Worm (Caenorhabditis elegans) whole organism, early embryonic: ENCODE results near the gene bgal-2.

Experiments used
- aly-1 ChIP-seq: sonication (generic microtip); optimal IDR thresholded peaks from 2 replicates; lab custom pipeline; 2016; ENCODE audit warnings: missing genetic modification characterization, missing compliant biosample characterization
- ama-1 ChIP-seq: fragments of 150-350 bp; optimal IDR thresholded peaks from 2 replicates; lab custom pipeline; 2014
- ceh-36 ChIP-seq: sonication (generic microtip); optimal IDR thresholded peaks from 2 replicates; lab custom pipeline; 2016; ENCODE audit warnings: missing genetic modification characterization, inconsistent platforms, missing compliant biosample characterization
- flt-1 ChIP-seq: fragments of 200-800 bp; sonication (Bioruptor generic); IDR thresholded peaks from 2 replicates; pipeline ENCODE4 v1.3.6; 2022; ENCODE audit warnings: missing genetic modification characterization, missing compliant biosample characterization
- scrt-1 ChIP-seq: fragments of 200-800 bp; sonication (Bioruptor generic); IDR thresholded peaks from 2 replicates; pipeline ENCODE4 v1.3.6; 2022; ENCODE audit warnings: missing genetic modification characterization, missing compliant biosample characterization
- tbx-11 ChIP-seq: fragments of 200-800 bp; sonication (Bioruptor generic); IDR thresholded peaks from 2 replicates; pipeline ENCODE4 v1.3.6; 2022; ENCODE audit warnings: missing genetic modification characterization, missing compliant biosample characterization
- tbx-37 ChIP-seq: fragments of 200-800 bp; sonication (Bioruptor generic); conservative IDR thresholded peaks from 2 replicates; pipeline ENCODE4 v1.3.6; 2022; ENCODE audit warnings: missing genetic modification reagents, missing genetic modification characterization, missing compliant biosample characterization

ce11 chrX:6747906-6748356, 36.3 kb upstream of the bgal-2 start:
- TF ChIP-seq tbx-11 (GFP tag; lab: Robert Waterston, UW) = no peak
- no peak for TF ChIP-seq ama-1
- TF ChIP-seq ceh-36 (tag; lab: Kevin White, UChicago) = no peak
- no peak for TF ChIP-seq flt-1
- TF ChIP-seq aly-1 (tag; lab: Kevin White, UChicago) = no peak
- no peak for TF ChIP-seq scrt-1 (GFP tag; lab: Robert Waterston, UW)
- no peak for TF ChIP-seq tbx-37
